Fruit fly (Drosophila melanogaster) whole organism, prepupa: ENCODE measurements around the gene a10.

Source experiments
- CG16779 ChIP-seq: fragments of 200-800 bp; sonication (Bioruptor generic); optimal IDR thresholded peaks from 3 replicates; lab custom pipeline; 2017; ENCODE audit warnings: missing biosample characterization, mild to moderate bottlenecking, missing genetic modification characterization
- dac ChIP-seq: fragments of 200-800 bp; sonication (Bioruptor generic); optimal IDR thresholded peaks from 2 replicates; lab custom pipeline; 2017; ENCODE audit warnings: missing biosample characterization, mild to moderate bottlenecking, missing genetic modification characterization
- ss ChIP-seq, 2 experiments: fragments of 200-800 bp; sonication (Bioruptor generic); optimal IDR thresholded peaks; 2 replicates in 1 of 2; 3 replicates in 1 of 2; lab custom pipeline; 2017 to 2018; ENCODE audit warnings: mild to moderate bottlenecking in 2 of 2, missing biosample characterization in 2 of 2, missing genetic modification characterization in 2 of 2, moderate library complexity in 1 of 2

- TF ChIP-seq ss (GFP tag; optimal IDR thresholded peaks at IDR 0.05; lab: Kevin White, UChicago) (peak in 1 of 2 experiments; percentile 49), dac (GFP tag; lab: Kevin White, UChicago) (no peak), CG16779 (tag; lab: Kevin White, UChicago) (peak; percentile 15)
Observed at dm6 chr3L:16974645-16975151, 48.8 kb downstream of the a10 start.
